Fruit fly (Drosophila melanogaster) whole organism, embryonic: Measurements from ENCODE around the gene Jon66Cii.
A peak's percentile ranks its signal among the peaks of the same experiment; 100 is the strongest.

ENCODE experiments used
- CG10209 ChIP-seq: fragments of 200-800 bp; sonication (Bioruptor generic); optimal IDR thresholded peaks from 3 replicates; lab custom pipeline; 2017; ENCODE audit warnings: missing biosample characterization, mild to moderate bottlenecking, missing genetic modification characterization, missing genetic modification reagents
- CG11085 ChIP-seq: fragments of 200-800 bp; sonication (Bioruptor generic); IDR thresholded peaks from 2 replicates; pipeline ENCODE4 v1.3.6; 2022; ENCODE audit warnings: missing biosample characterization, missing genetic modification characterization
- CG11695 ChIP-seq: fragments of 200-800 bp; sonication (Bioruptor generic); IDR thresholded peaks from 3 replicates; pipeline ENCODE4 v1.3.6; 2022; ENCODE audit warnings: missing biosample characterization, missing genetic modification characterization
- CG12391 ChIP-seq: fragments of 200-800 bp; sonication (Bioruptor generic); optimal IDR thresholded peaks from 3 replicates; lab custom pipeline; 2018; ENCODE audit warnings: missing biosample characterization, mild to moderate bottlenecking, missing genetic modification characterization, moderate library complexity
- CG15011 ChIP-seq: fragments of 200-800 bp; sonication (Bioruptor generic); optimal IDR thresholded peaks from 3 replicates; lab custom pipeline; 2018; ENCODE audit warnings: missing biosample characterization, mild to moderate bottlenecking, missing genetic modification characterization
- CG15269 ChIP-seq: fragments of 200-800 bp; sonication (Bioruptor generic); optimal IDR thresholded peaks from 2 replicates; lab custom pipeline; 2018; ENCODE audit warnings: missing biosample characterization, mild to moderate bottlenecking, missing genetic modification characterization, moderate library complexity
- CG1603 ChIP-seq: fragments of 200-800 bp; sonication (Bioruptor generic); optimal IDR thresholded peaks from 2 replicates; lab custom pipeline; 2019; ENCODE audit warnings: missing biosample characterization, mild to moderate bottlenecking, missing genetic modification characterization, moderate library complexity
- CG16863 ChIP-seq: fragments of 200-800 bp; sonication (Bioruptor generic); optimal IDR thresholded peaks from 3 replicates; lab custom pipeline; 2016; ENCODE audit warnings: missing biosample characterization, missing genetic modification characterization
- CG17612 ChIP-seq: fragments of 200-800 bp; sonication (Bioruptor generic); IDR thresholded peaks from 2 replicates; pipeline ENCODE4 v1.3.6; 2022; ENCODE audit warnings: missing biosample characterization, missing genetic modification characterization
- CG17829 ChIP-seq: fragments of 200-800 bp; optimal IDR thresholded peaks from 2 replicates; lab custom pipeline; 2019; ENCODE audit warnings: missing biosample characterization, mild to moderate bottlenecking, missing genetic modification characterization, moderate library complexity
- CG17912 ChIP-seq: fragments of 200-800 bp; sonication (Bioruptor generic); optimal IDR thresholded peaks from 2 replicates; lab custom pipeline; 2018; ENCODE audit warnings: missing biosample characterization, mild to moderate bottlenecking, missing genetic modification characterization
- CG1792 ChIP-seq: fragments of 200-800 bp; sonication (Bioruptor generic); optimal IDR thresholded peaks from 2 replicates; lab custom pipeline; 2016; ENCODE audit warnings: missing biosample characterization, missing genetic modification characterization
- CG18619 ChIP-seq: fragments of 200-800 bp; sonication (Bioruptor generic); optimal IDR thresholded peaks from 3 replicates; lab custom pipeline; 2017; ENCODE audit warnings: missing biosample characterization, mild to moderate bottlenecking, missing genetic modification characterization
- CG30431 ChIP-seq: fragments of 200-800 bp; sonication (Bioruptor generic); optimal IDR thresholded peaks from 2 replicates; lab custom pipeline; 2017; ENCODE audit warnings: missing biosample characterization, missing genetic modification characterization
- CG31365 ChIP-seq: fragments of 200-800 bp; sonication (Bioruptor generic); optimal IDR thresholded peaks from 2 replicates; lab custom pipeline; 2018; ENCODE audit warnings: missing biosample characterization, mild to moderate bottlenecking, missing genetic modification characterization
- CG31388 ChIP-seq: fragments of 200-800 bp; sonication (Bioruptor generic); optimal IDR thresholded peaks from 2 replicates; lab custom pipeline; 2016; ENCODE audit warnings: missing biosample characterization, missing genetic modification characterization
- CG6272 ChIP-seq: fragments of 200-800 bp; sonication (Bioruptor generic); IDR thresholded peaks from 2 replicates; pipeline ENCODE4 v1.3.6; 2022; ENCODE audit warnings: missing biosample characterization, missing genetic modification characterization
- CG6683 ChIP-seq: fragments of 200-800 bp; sonication (Bioruptor generic); optimal IDR thresholded peaks from 2 replicates; lab custom pipeline; 2017; ENCODE audit warnings: missing biosample characterization, mild to moderate bottlenecking, missing genetic modification characterization, missing genetic modification reagents
- CG6813 ChIP-seq: fragments of 200-800 bp; sonication (Bioruptor generic); optimal IDR thresholded peaks from 2 replicates; lab custom pipeline; 2017; ENCODE audit warnings: missing biosample characterization, missing genetic modification characterization, mild to moderate bottlenecking, moderate library complexity, missing genetic modification reagents
- CG7786 ChIP-seq: fragments of 200-800 bp; sonication (Bioruptor generic); optimal IDR thresholded peaks from 2 replicates; lab custom pipeline; 2016; ENCODE audit warnings: missing biosample characterization, missing genetic modification characterization
- Dad ChIP-seq: fragments of 200-800 bp; sonication (Bioruptor generic); optimal IDR thresholded peaks from 3 replicates; lab custom pipeline; 2016; ENCODE audit warnings: missing biosample characterization, missing genetic modification characterization
- Dip2 ChIP-seq: fragments of 200-800 bp; sonication (Bioruptor generic); IDR thresholded peaks from 2 replicates; pipeline ENCODE4 v1.3.6; 2022; ENCODE audit warnings: missing biosample characterization, missing genetic modification characterization
- E2f2 ChIP-seq: fragments of 200-800 bp; sonication (Bioruptor generic); IDR thresholded peaks from 2 replicates; pipeline ENCODE4 v1.3.6; 2022; ENCODE audit warnings: missing biosample characterization, missing genetic modification characterization
- Elba2 ChIP-seq: fragments of 200-800 bp; sonication (Bioruptor generic); optimal IDR thresholded peaks from 3 replicates; lab custom pipeline; 2016; ENCODE audit warnings: missing biosample characterization, missing genetic modification characterization
- GATAe ChIP-seq: fragments of 200-800 bp; sonication (Bioruptor generic); conservative IDR thresholded peaks from 2 replicates; pipeline ENCODE4 v1.3.6; 2022; ENCODE audit warnings: missing biosample characterization, missing genetic modification characterization
- Hand ChIP-seq: fragments of 200-800 bp; sonication (Bioruptor generic); optimal IDR thresholded peaks from 2 replicates; lab custom pipeline; 2017; ENCODE audit warnings: mild to moderate bottlenecking, missing biosample characterization, missing genetic modification reagents, missing genetic modification characterization
- Hr3 ChIP-seq: fragments of 200-800 bp; sonication (Bioruptor generic); optimal IDR thresholded peaks from 3 replicates; lab custom pipeline; 2016; ENCODE audit warnings: missing biosample characterization, missing genetic modification characterization
- MBD-R2 ChIP-seq: fragments of 200-800 bp; sonication (Bioruptor generic); IDR thresholded peaks from 2 replicates; pipeline ENCODE4 v1.3.6; 2022; ENCODE audit warnings: missing biosample characterization, missing genetic modification characterization
- NFAT ChIP-seq: fragments of 200-800 bp; sonication (Bioruptor generic); IDR thresholded peaks from 2 replicates; pipeline ENCODE4 v1.3.6; 2022; ENCODE audit warnings: missing biosample characterization, missing genetic modification characterization
- Oaz ChIP-seq: fragments of 200-800 bp; sonication (Bioruptor generic); IDR thresholded peaks from 2 replicates; pipeline ENCODE4 v1.3.6; 2022; ENCODE audit warnings: missing biosample characterization, missing genetic modification characterization
- Six4 ChIP-seq: fragments of 200-800 bp; sonication (Bioruptor generic); optimal IDR thresholded peaks from 2 replicates; lab custom pipeline; 2016; ENCODE audit warnings: missing biosample characterization, missing genetic modification characterization
- Sry-β ChIP-seq: fragments of 200-800 bp; sonication (Bioruptor generic); optimal IDR thresholded peaks from 2 replicates; lab custom pipeline; 2018; ENCODE audit warnings: missing biosample characterization, mild to moderate bottlenecking, missing genetic modification characterization, moderate library complexity
- Stat92E ChIP-seq, 3 experiments: fragments of >200 bp in 2 of 3; fragments of 200-800 bp in 1 of 3; sonication (Bioruptor generic) in 1 of 3; optimal IDR thresholded peaks; 2 replicates each; lab custom pipeline; 2017 to 2019; ENCODE audit warnings: missing biosample characterization in 3 of 3, missing genetic modification characterization in 3 of 3, mild to moderate bottlenecking in 1 of 3, moderate library complexity in 1 of 3
- bab2 ChIP-seq: fragments of 200-800 bp; sonication (Bioruptor generic); optimal IDR thresholded peaks from 2 replicates; lab custom pipeline; 2016; ENCODE audit warnings: missing biosample characterization, missing genetic modification characterization
- btn ChIP-seq: fragments of 200-800 bp; sonication (Bioruptor generic); optimal IDR thresholded peaks from 2 replicates; lab custom pipeline; 2016; ENCODE audit warnings: missing biosample characterization, missing genetic modification characterization
- crol ChIP-seq: fragments of 200-800 bp; sonication (Bioruptor generic); IDR thresholded peaks from 2 replicates; pipeline ENCODE4 v1.3.6; 2022; ENCODE audit warnings: missing biosample characterization, missing genetic modification characterization
- cwo ChIP-seq: fragments of 200-800 bp; sonication (Bioruptor generic); optimal IDR thresholded peaks from 3 replicates; lab custom pipeline; 2017; ENCODE audit warnings: missing biosample characterization, missing genetic modification characterization, mild to moderate bottlenecking, moderate library complexity, missing genetic modification reagents
- dimm ChIP-seq: fragments of 200-800 bp; sonication (Bioruptor generic); IDR thresholded peaks from 2 replicates; pipeline ENCODE4 v1.3.6; 2022; ENCODE audit warnings: missing biosample characterization, missing genetic modification characterization
- en ChIP-seq: fragments of 200-800 bp; sonication (Bioruptor generic); optimal IDR thresholded peaks from 2 replicates; lab custom pipeline; 2016; ENCODE audit warnings: missing biosample characterization, missing genetic modification characterization
- fd102C ChIP-seq: fragments of 200-800 bp; sonication (Bioruptor generic); optimal IDR thresholded peaks from 2 replicates; lab custom pipeline; 2018; ENCODE audit warnings: missing biosample characterization, mild to moderate bottlenecking, missing genetic modification characterization, moderate library complexity
- kay ChIP-seq: fragments of 200-800 bp; sonication (Bioruptor generic); optimal IDR thresholded peaks from 2 replicates; lab custom pipeline; 2016; ENCODE audit warnings: missing biosample characterization, missing genetic modification characterization
- lilli ChIP-seq: fragments of 200-800 bp; sonication (Bioruptor generic); optimal IDR thresholded peaks from 3 replicates; lab custom pipeline; 2016; ENCODE audit warnings: missing biosample characterization, missing genetic modification characterization
- lola ChIP-seq, 3 experiments: fragments of >200 bp in 2 of 3; fragments of 200-800 bp in 1 of 3; sonication (Bioruptor generic) in 1 of 3; optimal IDR thresholded peaks; 2 replicates each; lab custom pipeline; 2017 to 2019; ENCODE audit warnings: missing biosample characterization in 3 of 3, missing genetic modification characterization in 3 of 3, mild to moderate bottlenecking in 1 of 3, moderate library complexity in 1 of 3
- luna ChIP-seq: fragments of 200-800 bp; sonication (Bioruptor generic); optimal IDR thresholded peaks from 2 replicates; lab custom pipeline; 2016; ENCODE audit warnings: missing biosample characterization, missing genetic modification characterization
- mld ChIP-seq: fragments of 200-800 bp; sonication (Bioruptor generic); IDR thresholded peaks from 3 replicates; pipeline ENCODE4 v1.3.6; 2022; ENCODE audit warnings: missing biosample characterization, missing genetic modification characterization; ENCODE audit not compliant: partially characterized antibody
- nom ChIP-seq: fragments of 200-800 bp; sonication (Bioruptor generic); optimal IDR thresholded peaks from 2 replicates; lab custom pipeline; 2017; ENCODE audit warnings: missing biosample characterization, missing genetic modification characterization, mild to moderate bottlenecking, moderate library complexity, missing genetic modification reagents
- pros ChIP-seq: fragments of 200-800 bp; sonication (Bioruptor generic); optimal IDR thresholded peaks from 3 replicates; lab custom pipeline; 2019; ENCODE audit warnings: missing biosample characterization, mild to moderate bottlenecking, missing genetic modification characterization, moderate library complexity
- seq ChIP-seq: fragments of 200-800 bp; sonication (Bioruptor generic); IDR thresholded peaks from 2 replicates; pipeline ENCODE4 v1.3.6; 2022; ENCODE audit warnings: missing biosample characterization, missing genetic modification characterization
- sr ChIP-seq: fragments of 200-800 bp; sonication (Bioruptor generic); IDR thresholded peaks from 3 replicates; pipeline ENCODE4 v1.3.6; 2022; ENCODE audit warnings: missing biosample characterization, missing genetic modification characterization
- tio ChIP-seq: fragments of 200-800 bp; sonication (Bioruptor generic); optimal IDR thresholded peaks from 2 replicates; lab custom pipeline; 2017; ENCODE audit warnings: missing biosample characterization, missing genetic modification characterization, inconsistent platforms
- trh ChIP-seq: fragments of 200-800 bp; sonication (Bioruptor generic); optimal IDR thresholded peaks from 2 replicates; lab custom pipeline; 2016; ENCODE audit warnings: missing biosample characterization, missing genetic modification characterization
- yki ChIP-seq: fragments of >200 bp; optimal IDR thresholded peaks from 3 replicates; lab custom pipeline; 2018

Jon66Cii gene

DNA sequence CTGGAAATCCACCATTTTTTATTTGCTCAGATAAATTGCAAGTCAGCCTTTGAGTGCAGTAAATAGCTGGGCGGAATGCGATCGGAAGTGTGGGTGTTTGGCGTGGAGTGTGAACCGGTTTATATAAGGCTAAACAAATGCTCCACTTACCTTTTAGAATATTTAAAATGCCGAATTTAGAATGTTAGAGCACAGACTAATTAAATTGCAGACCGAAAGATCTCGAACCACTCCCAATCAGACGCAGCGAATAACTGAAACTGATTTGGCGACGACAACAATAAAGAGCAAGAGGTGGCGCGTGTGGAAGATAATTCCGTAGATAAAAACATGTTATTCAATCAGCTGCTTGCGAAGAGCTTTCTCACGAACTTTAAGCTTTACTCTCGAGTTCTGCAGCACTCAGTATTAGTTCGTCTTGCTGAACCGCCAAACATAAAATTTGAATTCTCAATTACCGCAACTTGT lies 32.8 kb downstream of the Jon66Cii start, which contains the start of gene Idh (continued):
- TF ChIP-seq CG6813 (GFP tag; lab: Kevin White, UChicago) (no peak), CG11695 (GFP tag; lab: Robert Waterston, UW) (no peak), yki (lab: Kevin White, UChicago) (no peak), en (GFP tag; lab: Kevin White, UChicago) (no peak), CG10209 (GFP tag; lab: Kevin White, UChicago) (no peak), tio (no peak), Sry-β (no peak), Stat92E (GFP tag; optimal IDR thresholded peaks at IDR 0.05; lab: Kevin White, UChicago) (peak in 1 of 3 experiments; percentile 19), lola (GFP tag; optimal IDR thresholded peaks at IDR 0.05; lab: Kevin White, UChicago) (no peak), CG12391 (tag; lab: Kevin White, UChicago) (no peak), nom (GFP tag; lab: Kevin White, UChicago) (peak; percentile 55), NFAT (0 out of 2 replicates have a peak, but pooled peaks have one; percentile 32), CG6683 (peak; percentile 5), CG7786 (GFP tag; lab: Kevin White, UChicago) (no peak), MBD-R2 (GFP tag; lab: Robert Waterston, UW) (no peak), GATAe (GFP tag; lab: Robert Waterston, UW) (no peak), bab2 (no peak), CG17829 (tag; lab: Kevin White, UChicago) (no peak), CG17612 (GFP tag; lab: Robert Waterston, UW) (no peak), CG11085 (no peak), CG6272 (no peak), Dip2 (GFP tag; lab: Robert Waterston, UW) (no peak), pros (GFP tag; lab: Kevin White, UChicago) (no peak), CG30431 (GFP tag; lab: Kevin White, UChicago) (no peak), Dad (GFP tag; lab: Kevin White, UChicago) (no peak), Hand (GFP tag; lab: Kevin White, UChicago) (peak; percentile 54), lilli (GFP tag; lab: Kevin White, UChicago) (peak; percentile 2), CG16863 (GFP tag; lab: Kevin White, UChicago) (no peak), kay (GFP tag; lab: Kevin White, UChicago) (no peak), CG31365 (tag; lab: Kevin White, UChicago) (no peak), trh (no peak), E2f2 (GFP tag; lab: Robert Waterston, UW) (peak; percentile 100), luna (GFP tag; lab: Kevin White, UChicago) (no peak), crol (GFP tag; lab: Robert Waterston, UW) (no peak), sr (GFP tag; lab: Robert Waterston, UW) (no peak), seq (GFP tag; lab: Robert Waterston, UW) (no peak), Hr3 (no peak), CG1603 (tag; lab: Kevin White, UChicago) (peak; percentile 2), cwo (no peak), mld (GFP tag; lab: Robert Waterston, UW) (no peak), Oaz (no peak), Elba2 (GFP tag; lab: Kevin White, UChicago) (no peak), btn (GFP tag; lab: Kevin White, UChicago) (no peak), dimm (no peak), CG18619 (GFP tag; lab: Kevin White, UChicago) (no peak), CG31388 (GFP tag; lab: Kevin White, UChicago) (no peak), CG17912 (GFP tag; lab: Kevin White, UChicago) (no peak), Six4 (GFP tag; lab: Kevin White, UChicago) (no peak), CG1792 (GFP tag; lab: Kevin White, UChicago) (no peak), CG15269 (tag; lab: Kevin White, UChicago) (peak; percentile 34), fd102C (GFP tag; lab: Kevin White, UChicago) (no peak), CG15011 (GFP tag; lab: Kevin White, UChicago) (no peak)
